Worm (Caenorhabditis elegans): ENCODE results near the gene hcp-2.

DNA sequence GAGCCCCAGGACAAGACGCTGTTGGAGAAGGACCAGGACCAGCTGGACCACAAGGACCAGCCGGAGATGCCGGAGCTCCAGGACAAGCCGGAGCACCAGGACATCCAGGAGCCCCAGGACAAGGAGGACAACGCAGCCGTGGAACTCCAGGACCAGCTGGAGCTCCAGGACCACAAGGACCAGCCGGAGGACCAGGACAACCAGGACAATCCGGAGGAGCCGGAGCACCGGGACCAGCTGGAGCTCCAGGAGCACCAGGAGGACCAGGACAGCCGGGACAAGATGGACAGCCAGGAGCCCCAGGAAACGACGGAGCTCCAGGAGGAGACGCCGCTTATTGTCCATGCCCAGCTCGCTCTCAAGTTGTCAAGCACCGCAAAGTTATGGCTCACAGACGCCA lies 15.1 kb upstream of the hcp-2 start:
- no peak for TF ChIP-seq fkh-6 (tag; optimal IDR thresholded peaks at IDR 0.05)
- TF ChIP-seq F13H6.1 (tag; optimal IDR thresholded peaks at IDR 0.05), result no peak
- no peak for TF ChIP-seq fkh-10 (GFP tag; optimal IDR thresholded peaks at IDR 0.05)
- TF ChIP-seq sox-4 (tag; optimal IDR thresholded peaks at IDR 0.05), result no peak
- TF ChIP-seq tbx-2 (tag; optimal IDR thresholded peaks at IDR 0.05), result no peak
- no peak for TF ChIP-seq ceh-22 (tag; optimal IDR thresholded peaks at IDR 0.05)
- TF ChIP-seq nfya-1 (tag; optimal IDR thresholded peaks at IDR 0.05), result no peak
- TF ChIP-seq C08G9.2 (tag; optimal IDR thresholded peaks at IDR 0.05), result no peak
- no peak for TF ChIP-seq pha-4 (tag; optimal IDR thresholded peaks at IDR 0.05)

Data from whole organism, late embryonic.